Fruit fly (Drosophila melanogaster): ENCODE data around the gene CG1271.

CG1271 gene

dm6 chr3L:3083329-3084083 is 31.2 kb downstream of the CG1271 start (continued):
- TF ChIP-seq CG4360 (GFP tag; IDR thresholded peaks at IDR 0.05) (peak; percentile 53; the same call in 1 of the 2 replicates), Jarid2 (GFP tag; optimal IDR thresholded peaks at IDR 0.05) (peak; percentile 56), Side (GFP tag; optimal IDR thresholded peaks at IDR 0.05) (peak; percentile 4), CG10959 (GFP tag; IDR thresholded peaks at IDR 0.05) (no peak), CG7556 (GFP tag; optimal IDR thresholded peaks at IDR 0.05) (peak; percentile 17), sd (tag; optimal IDR thresholded peaks at IDR 0.05) (peak; percentile 95), Vsx1 (GFP tag; optimal IDR thresholded peaks at IDR 0.05) (peak; percentile 85), ERR (GFP tag; optimal IDR thresholded peaks at IDR 0.05) (peak; percentile 31), CG3726 (GFP tag; IDR thresholded peaks at IDR 0.05) (0 out of 3 replicates have a peak, but pooled peaks have one; percentile 50), cwo (GFP tag; optimal IDR thresholded peaks at IDR 0.05) (peak; percentile 71), ewg (GFP tag; optimal IDR thresholded peaks at IDR 0.05) (peak; percentile 67), Blimp-1 (GFP tag; optimal IDR thresholded peaks at IDR 0.05) (peak; percentile 71), sqz (GFP tag; optimal IDR thresholded peaks at IDR 0.05) (peak; percentile 11), Meics (GFP tag; optimal IDR thresholded peaks at IDR 0.05) (peak; percentile 28), CG34376 (GFP tag; optimal IDR thresholded peaks at IDR 0.05) (peak; percentile 95), yki (optimal IDR thresholded peaks at IDR 0.05) (no peak), ranshi (GFP tag; IDR thresholded peaks at IDR 0.05) (peak; percentile 60; the same call in 1 of the 2 replicates), Gug (GFP tag; IDR thresholded peaks at IDR 0.05) (peak; percentile 16; the same call in 1 of the 4 replicates), bowl (GFP tag; IDR thresholded peaks at IDR 0.05) (peak; percentile 25; the same call in 1 of the 2 replicates), GATAe (GFP tag; conservative IDR thresholded peaks at IDR 0.05) (peak; percentile 91), CG14710 (tag; optimal IDR thresholded peaks at IDR 0.05) (peak; percentile 62), az2 (GFP tag; optimal IDR thresholded peaks at IDR 0.05) (no peak), CG18262 (tag; optimal IDR thresholded peaks at IDR 0.05) (peak; percentile 45), Fer2 (tag; optimal IDR thresholded peaks at IDR 0.05) (peak; percentile 10), YL-1 (GFP tag; optimal IDR thresholded peaks at IDR 0.05) (peak; percentile 2), CG10147 (GFP tag; optimal IDR thresholded peaks at IDR 0.05) (no peak), CG6765 (GFP tag; optimal IDR thresholded peaks at IDR 0.05) (peak; percentile 30), row (GFP tag; IDR thresholded peaks at IDR 0.05) (peak; percentile 7; the same call in 1 of the 3 replicates), CG11504 (tag; optimal IDR thresholded peaks at IDR 0.05) (no peak), H2.0 (GFP tag; IDR thresholded peaks at IDR 0.05) (no peak), CG10979 (tag; optimal IDR thresholded peaks at IDR 0.05) (peak; percentile 28), gce (GFP tag; IDR thresholded peaks at IDR 0.05) (peak; percentile 65; the same call in 1 of the 3 replicates), HLH3B (GFP tag; IDR thresholded peaks at IDR 0.05) (peak; percentile 47; the same call in 1 of the 2 replicates), CG2875 (GFP tag; optimal IDR thresholded peaks at IDR 0.05) (peak; percentile 81), wor (GFP tag; IDR thresholded peaks at IDR 0.05) (no peak), CG15011 (GFP tag; optimal IDR thresholded peaks at IDR 0.05) (peak; percentile 20), CG2202 (tag; optimal IDR thresholded peaks at IDR 0.05) (peak; percentile 85), ci (GFP tag; IDR thresholded peaks at IDR 0.05) (peak; percentile 79; the same call in 2 of the 3 replicates), gem (tag; optimal IDR thresholded peaks at IDR 0.05) (peak; percentile 48), D (optimal IDR thresholded peaks at IDR 0.05) (no peak), D (GFP tag; optimal IDR thresholded peaks at IDR 0.05) (peak; percentile 76), Atf6 (GFP tag; IDR thresholded peaks at IDR 0.05) (peak; percentile 70), sens-2 (GFP tag; IDR thresholded peaks at IDR 0.05) (peak; percentile 7; the same call in 1 of the 2 replicates), Neu2 (GFP tag; optimal IDR thresholded peaks at IDR 0.05; ENCODE audit: borderline replicate concordance) (no peak), btn (GFP tag; optimal IDR thresholded peaks at IDR 0.05) (no peak), fd96Cb (tag; optimal IDR thresholded peaks at IDR 0.05) (peak; percentile 3), CG7963 (GFP tag; IDR thresholded peaks at IDR 0.05; ENCODE audit: partially characterized antibody) (no peak), CG1603 (tag; optimal IDR thresholded peaks at IDR 0.05) (peak; percentile 69), Lim3 (GFP tag; IDR thresholded peaks at IDR 0.05) (peak; percentile 43; the same call in 1 of the 2 replicates)
